Fruit fly (Drosophila melanogaster): ENCODE measurements around the gene sina.

The sina gene

DNA sequence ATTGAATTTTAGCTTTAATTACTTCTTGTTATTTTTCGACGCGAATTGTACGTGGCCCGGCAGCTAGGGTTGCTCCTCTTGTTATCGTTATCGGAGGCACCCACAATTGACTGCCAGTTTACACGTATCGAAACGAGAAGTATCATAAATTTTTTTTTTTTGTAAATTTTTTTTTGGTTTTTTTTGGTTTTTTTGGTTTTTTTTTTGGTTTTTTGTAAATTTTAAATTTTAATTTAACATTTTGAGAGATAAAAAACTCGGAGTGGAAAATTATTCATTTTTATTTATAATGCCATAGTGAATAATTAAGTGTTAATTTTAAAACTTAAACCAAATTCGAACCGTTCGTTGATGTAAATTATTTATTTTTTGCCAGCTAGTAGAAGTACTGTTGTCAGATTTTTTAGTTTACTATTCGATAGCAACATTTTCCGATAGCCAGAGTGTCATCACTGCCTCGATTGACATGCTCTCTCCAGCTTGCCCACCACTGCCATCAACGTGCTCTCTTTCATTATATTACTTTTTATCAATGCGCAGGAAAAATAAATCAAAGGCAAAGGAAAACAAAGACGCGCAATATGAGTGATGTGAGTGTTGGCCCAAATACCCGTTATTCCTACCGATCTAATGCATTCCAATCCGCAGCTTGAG is 8.5 kb upstream of the sina start, which contains the start of the genes kud and Zcchc7 (continued):
- TF ChIP-seq HLH3B (GFP tag; IDR thresholded peaks at IDR 0.05) (no peak), cg (GFP tag; optimal IDR thresholded peaks at IDR 0.05) (no peak), Drgx (GFP tag; IDR thresholded peaks at IDR 0.05) (0 out of 2 replicates have a peak, but pooled peaks have one; percentile 7), CG8765 (GFP tag; IDR thresholded peaks at IDR 0.05) (no peak), CG10366 (GFP tag; IDR thresholded peaks at IDR 0.05) (peak; percentile 24; the same call in 1 of the 2 replicates), CG4404 (GFP tag; IDR thresholded peaks at IDR 0.05) (peak; percentile 16; the same call in 1 of the 2 replicates), cwo (GFP tag; optimal IDR thresholded peaks at IDR 0.05) (peak; percentile 37), Chrac-16 (GFP tag; optimal IDR thresholded peaks at IDR 0.05) (peak; percentile 60), crol (GFP tag; IDR thresholded peaks at IDR 0.05) (no peak), CG30403 (GFP tag; optimal IDR thresholded peaks at IDR 0.05) (peak; percentile 77), CG9437 (GFP tag; optimal IDR thresholded peaks at IDR 0.05) (peak; percentile 57), bbx (GFP tag; IDR thresholded peaks at IDR 0.05; ENCODE audit: partially characterized antibody) (peak; percentile 7; the same call in 1 of the 2 replicates), sna (GFP tag; IDR thresholded peaks at IDR 0.05; ENCODE audit: partially characterized antibody) (peak; percentile 18; the same call in 1 of the 2 replicates), CG18262 (tag; optimal IDR thresholded peaks at IDR 0.05) (peak; percentile 69), CG34224 (GFP tag; IDR thresholded peaks at IDR 0.05; ENCODE audit: partially characterized antibody) (peak; percentile 32; the same call in 2 of the 3 replicates), pb (GFP tag; optimal IDR thresholded peaks at IDR 0.05) (no peak), CG13775 (GFP tag; optimal IDR thresholded peaks at IDR 0.05) (peak; percentile 70), CG7786 (GFP tag; optimal IDR thresholded peaks at IDR 0.05) (peak; percentile 44), Fer3 (tag; optimal IDR thresholded peaks at IDR 0.05) (peak; percentile 62), ato (GFP tag; IDR thresholded peaks at IDR 0.05; ENCODE audit: partially characterized antibody) (0 out of 2 replicates have a peak, but pooled peaks have one; percentile 10), Lhr (GFP tag; optimal IDR thresholded peaks at IDR 0.05) (peak; percentile 50), nerfin-2 (GFP tag; IDR thresholded peaks at IDR 0.05; ENCODE audit: partially characterized antibody) (peak; percentile 44; the same call in 1 of the 2 replicates), dpn (GFP tag; optimal IDR thresholded peaks at IDR 0.05) (peak; percentile 44 to 56), br (optimal IDR thresholded peaks at IDR 0.05) (no peak), zen (tag; optimal IDR thresholded peaks at IDR 0.05) (peak; percentile 33), CG9932 (GFP tag; IDR thresholded peaks at IDR 0.05) (peak; percentile 72), Hmx (GFP tag; optimal IDR thresholded peaks at IDR 0.05) (no peak), ATbp (GFP tag; optimal IDR thresholded peaks at IDR 0.05) (no peak), nom (GFP tag; optimal IDR thresholded peaks at IDR 0.05) (peak; percentile 22), ewg (GFP tag; optimal IDR thresholded peaks at IDR 0.05) (peak; percentile 64), Oli (tag; optimal IDR thresholded peaks at IDR 0.05) (peak; percentile 30), HLH54F (GFP tag; optimal IDR thresholded peaks at IDR 0.05) (peak; percentile 64), CG17385 (GFP tag; optimal IDR thresholded peaks at IDR 0.05) (peak; percentile 59), CG3281 (GFP tag; optimal IDR thresholded peaks at IDR 0.05) (peak; percentile 64), Sin3A (optimal IDR thresholded peaks at IDR 0.05) (peak; percentile 30), CG1603 (tag; optimal IDR thresholded peaks at IDR 0.05) (peak; percentile 28), lola (GFP tag; optimal IDR thresholded peaks at IDR 0.05) (peak in 1 of 3 experiments; percentile 65), CG1233 (GFP tag; optimal IDR thresholded peaks at IDR 0.05) (peak; percentile 43), Hr51 (GFP tag; optimal IDR thresholded peaks at IDR 0.05) (peak in 1 of 2 experiments; percentile 59), zfh2 (GFP tag; optimal IDR thresholded peaks at IDR 0.05) (peak; percentile 74), CG2875 (GFP tag; optimal IDR thresholded peaks at IDR 0.05) (no peak), CG13624 (GFP tag; optimal IDR thresholded peaks at IDR 0.05) (peak; percentile 56), CG11247 (GFP tag; IDR thresholded peaks at IDR 0.05) (no peak), CG4360 (GFP tag; IDR thresholded peaks at IDR 0.05) (no peak), pho (GFP tag; optimal IDR thresholded peaks at IDR 0.05) (peak; percentile 74), CG11723 (GFP tag; optimal IDR thresholded peaks at IDR 0.05) (peak; percentile 53), pum (GFP tag; optimal IDR thresholded peaks at IDR 0.05) (peak; percentile 31), B-H2 (GFP tag; optimal IDR thresholded peaks at IDR 0.05) (peak; percentile 69)
